Worm (Caenorhabditis elegans): ENCODE results near the gene nhr-141.

Gene nhr-141

ce11 chrV:7478404-7478803, 33.9 kb downstream of the nhr-141 start, which contains the start of gene str-190:
Gene str-190 (minus strand): TSS chrV:7478504.
- no peak for TF ChIP-seq med-1 (GFP tag; optimal IDR thresholded peaks at IDR 0.05; ENCODE audit: insufficient read depth)
- no peak for TF ChIP-seq cog-1 (tag; optimal IDR thresholded peaks at IDR 0.05)
- no peak for TF ChIP-seq ztf-23 (GFP tag; IDR thresholded peaks at IDR 0.05)
- TF ChIP-seq klf-2 (GFP tag; conservative IDR thresholded peaks at IDR 0.05) = no peak
- TF ChIP-seq ref-1 (GFP tag; conservative IDR thresholded peaks at IDR 0.05) = no peak

DNA sequence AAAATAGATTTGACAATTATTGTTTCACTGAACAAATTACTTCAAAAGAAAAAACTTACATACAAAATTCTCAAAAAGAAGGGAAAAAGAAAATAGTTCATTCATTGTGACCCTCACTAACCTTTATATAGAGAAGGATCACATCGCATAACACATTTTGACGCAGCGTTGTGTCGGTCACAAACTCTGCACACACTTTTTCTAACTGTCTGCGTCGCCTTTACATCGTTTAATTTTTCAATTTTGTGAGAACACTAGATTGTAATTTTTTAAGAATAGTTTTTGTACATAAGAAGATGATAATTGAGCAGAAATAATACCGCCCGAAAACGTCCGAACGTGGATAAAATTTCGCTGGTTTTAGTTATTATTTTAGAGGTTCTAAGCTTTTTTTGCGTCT, 36.5 kb downstream of the nhr-141 start, which contains the start of gene C18B10.6:
C18B10.6 (minus strand) TSS at position 101 of the 400 bp plus-strand sequence.
- no peak for TF ChIP-seq ref-1 (GFP tag; conservative IDR thresholded peaks at IDR 0.05)
- no peak for TF ChIP-seq ztf-23 (GFP tag; IDR thresholded peaks at IDR 0.05)
- no peak for TF ChIP-seq med-1 (GFP tag; optimal IDR thresholded peaks at IDR 0.05; ENCODE audit: insufficient read depth)
- TF ChIP-seq T22C8.4 (GFP tag; IDR thresholded peaks at IDR 0.05) = no peak

- TF ChIP-seq med-1 (GFP tag; optimal IDR thresholded peaks at IDR 0.05; ENCODE audit: insufficient read depth) = no peak
- no peak for TF ChIP-seq T22C8.4 (GFP tag; IDR thresholded peaks at IDR 0.05)
- TF ChIP-seq klf-2 (GFP tag; conservative IDR thresholded peaks at IDR 0.05) = no peak
- no peak for TF ChIP-seq tab-1 (GFP tag; IDR thresholded peaks at IDR 0.05)
- no peak for TF ChIP-seq cog-1 (tag; optimal IDR thresholded peaks at IDR 0.05)
- no peak for TF ChIP-seq ztf-23 (GFP tag; IDR thresholded peaks at IDR 0.05)
- no peak for TF ChIP-seq ztf-29 (GFP tag; IDR thresholded peaks at IDR 0.05)
- no peak for TF ChIP-seq flt-1 (GFP tag; IDR thresholded peaks at IDR 0.05)
- TF ChIP-seq ref-1 (GFP tag; conservative IDR thresholded peaks at IDR 0.05) = no peak
Observed at ce11 chrV:7485000-7485399, 40.5 kb downstream of the nhr-141 start, which contains the start of gene srbc-8. Gene srbc-8 (minus strand): TSS chrV:7485100.

- no peak for TF ChIP-seq flt-1 (GFP tag; IDR thresholded peaks at IDR 0.05)
Observed at ce11 chrV:7487518-7487917, 43.1 kb downstream of the nhr-141 start, which contains the start of gene srbc-7. Gene srbc-7 (minus strand): TSS chrV:7487618.

- TF ChIP-seq tab-1 (GFP tag; IDR thresholded peaks at IDR 0.05) (no peak), ref-1 (GFP tag; conservative IDR thresholded peaks at IDR 0.05) (no peak), T22C8.4 (GFP tag; IDR thresholded peaks at IDR 0.05) (no peak), ztf-29 (GFP tag; IDR thresholded peaks at IDR 0.05) (no peak), ztf-23 (GFP tag; IDR thresholded peaks at IDR 0.05) (no peak), cog-1 (tag; optimal IDR thresholded peaks at IDR 0.05) (no peak), med-1 (GFP tag; optimal IDR thresholded peaks at IDR 0.05; ENCODE audit: insufficient read depth) (no peak), flt-1 (GFP tag; IDR thresholded peaks at IDR 0.05) (no peak), klf-2 (GFP tag; conservative IDR thresholded peaks at IDR 0.05) (no peak)
Observed at ce11 chrV:7490340-7490739, 45.9 kb downstream of the nhr-141 start, which contains the start of gene srbc-9. Gene srbc-9 (minus strand): TSS chrV:7490440.

DNA sequence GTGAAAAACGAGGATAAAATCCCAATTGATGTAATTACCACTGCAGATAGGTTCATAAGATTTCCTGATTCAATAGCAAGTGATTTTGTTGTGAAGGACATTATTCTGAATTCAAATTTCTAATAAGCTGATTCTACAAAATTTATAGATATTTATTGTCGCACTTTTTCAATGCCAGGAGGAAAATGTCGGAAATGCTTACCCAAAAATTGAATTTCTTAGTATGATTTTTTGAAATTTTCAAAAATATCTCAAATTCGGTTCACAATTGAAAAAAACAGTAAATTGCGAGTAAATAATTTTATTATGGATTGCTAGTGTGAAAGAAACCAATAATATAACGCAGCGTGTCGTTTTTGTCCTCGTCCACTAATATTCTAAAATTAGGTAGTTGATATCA, 48.5 kb downstream of the nhr-141 start, which contains the start of gene srbc-10:
srbc-10 (minus strand) TSS at position 101 of the 400 bp plus-strand sequence.
- TF ChIP-seq T22C8.4 (GFP tag; IDR thresholded peaks at IDR 0.05) (no peak), klf-2 (GFP tag; conservative IDR thresholded peaks at IDR 0.05) (no peak), med-1 (GFP tag; optimal IDR thresholded peaks at IDR 0.05; ENCODE audit: insufficient read depth) (no peak), flt-1 (GFP tag; IDR thresholded peaks at IDR 0.05) (no peak), ztf-23 (GFP tag; IDR thresholded peaks at IDR 0.05) (no peak), tab-1 (GFP tag; IDR thresholded peaks at IDR 0.05) (no peak), cog-1 (tag; optimal IDR thresholded peaks at IDR 0.05) (no peak), ref-1 (GFP tag; conservative IDR thresholded peaks at IDR 0.05) (no peak), ztf-29 (GFP tag; IDR thresholded peaks at IDR 0.05) (no peak)

DNA sequence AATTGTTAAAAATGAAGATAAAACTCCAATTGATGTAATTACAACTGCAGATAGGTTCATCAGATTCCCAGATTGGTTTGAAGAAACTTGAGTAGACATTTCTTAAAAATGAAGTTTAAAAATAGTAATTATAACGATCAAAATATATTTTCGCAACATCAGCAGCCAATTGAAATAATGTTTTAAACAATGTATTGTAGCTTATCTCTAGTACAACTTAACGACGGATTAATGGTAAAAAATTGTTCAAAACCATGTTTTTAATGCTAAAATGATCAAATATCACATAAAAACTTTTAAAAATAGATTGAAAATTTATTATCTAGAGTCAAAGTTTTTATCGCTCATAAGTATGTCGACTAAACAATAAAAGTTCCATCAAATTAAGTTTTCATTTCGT, 50.7 kb downstream of the nhr-141 start, which contains the start of gene srbc-11:
srbc-11 (minus strand) TSS at position 101 of the 400 bp plus-strand sequence.
- no peak for TF ChIP-seq cog-1 (tag; optimal IDR thresholded peaks at IDR 0.05)
- no peak for TF ChIP-seq med-1 (GFP tag; optimal IDR thresholded peaks at IDR 0.05; ENCODE audit: insufficient read depth)
- no peak for TF ChIP-seq ztf-29 (GFP tag; IDR thresholded peaks at IDR 0.05)
- TF ChIP-seq ref-1 (GFP tag; conservative IDR thresholded peaks at IDR 0.05) = no peak
- TF ChIP-seq tab-1 (GFP tag; IDR thresholded peaks at IDR 0.05) = no peak
- TF ChIP-seq flt-1 (GFP tag; IDR thresholded peaks at IDR 0.05) = no peak
- TF ChIP-seq T22C8.4 (GFP tag; IDR thresholded peaks at IDR 0.05) = no peak
- TF ChIP-seq ztf-23 (GFP tag; IDR thresholded peaks at IDR 0.05) = no peak
- no peak for TF ChIP-seq klf-2 (GFP tag; conservative IDR thresholded peaks at IDR 0.05)
